Fruit fly (Drosophila melanogaster): ENCODE results near the gene pasha.

The pasha gene

DNA sequence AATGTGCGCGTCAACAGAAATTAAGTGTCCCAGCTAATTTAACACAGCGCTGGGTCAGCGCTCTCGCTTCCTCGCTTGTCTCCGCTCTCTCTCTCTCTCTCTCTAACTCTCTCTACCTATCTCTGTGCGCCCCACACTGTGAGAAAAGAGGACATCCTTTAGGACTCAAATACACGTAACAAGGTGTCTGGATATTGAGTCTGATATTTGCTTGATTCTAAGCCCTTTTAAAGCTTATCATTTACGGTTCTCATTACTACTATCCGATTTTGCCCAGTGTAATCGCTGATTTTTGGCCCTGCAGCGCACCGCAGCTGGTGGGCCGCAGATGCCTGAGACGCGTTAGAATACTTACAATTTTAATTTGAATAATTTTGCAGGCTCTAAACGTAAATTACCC, 18.7 kb downstream of the pasha start (continued):
- no peak for TF ChIP-seq Poxn (GFP tag; IDR thresholded peaks at IDR 0.05)
- peak; percentile 30 for TF ChIP-seq pho (GFP tag; optimal IDR thresholded peaks at IDR 0.05)
- TF ChIP-seq Sox100B (GFP tag; optimal IDR thresholded peaks at IDR 0.05), result no peak
- TF ChIP-seq Asciz (GFP tag; optimal IDR thresholded peaks at IDR 0.05), result no peak
- TF ChIP-seq CG34422 (GFP tag; IDR thresholded peaks at IDR 0.05), result no peak
- TF ChIP-seq wek (GFP tag; optimal IDR thresholded peaks at IDR 0.05), result no peak
- no peak for TF ChIP-seq Drgx (GFP tag; IDR thresholded peaks at IDR 0.05)
- no peak for TF ChIP-seq Gsc (GFP tag; IDR thresholded peaks at IDR 0.05)
- no peak for TF ChIP-seq H2.0 (GFP tag; IDR thresholded peaks at IDR 0.05)
- TF ChIP-seq slp2 (GFP tag; optimal IDR thresholded peaks at IDR 0.05), result no peak
- TF ChIP-seq BEAF-32 (GFP tag; optimal IDR thresholded peaks at IDR 0.05), result no peak
- TF ChIP-seq CG18619 (GFP tag; optimal IDR thresholded peaks at IDR 0.05), result peak; percentile 19
- TF ChIP-seq vfl (GFP tag; optimal IDR thresholded peaks at IDR 0.05), result peak; percentile 6
- no peak for TF ChIP-seq CG7357 (GFP tag; IDR thresholded peaks at IDR 0.05)
- peak; percentile 53 for TF ChIP-seq CG2678 (tag; optimal IDR thresholded peaks at IDR 0.05)
- TF ChIP-seq Scr (GFP tag; IDR thresholded peaks at IDR 0.05; ENCODE audit: partially characterized antibody), result no peak
- no peak for TF ChIP-seq CG13123 (GFP tag; optimal IDR thresholded peaks at IDR 0.05)
- TF ChIP-seq Oli (tag; optimal IDR thresholded peaks at IDR 0.05), result peak; percentile 14
- TF ChIP-seq zen (tag; optimal IDR thresholded peaks at IDR 0.05), result peak; percentile 7
- no peak for TF ChIP-seq CG4854 (GFP tag; optimal IDR thresholded peaks at IDR 0.05)
- peak; percentile 36 for TF ChIP-seq CG12659 (GFP tag; optimal IDR thresholded peaks at IDR 0.05)
- no peak for TF ChIP-seq ato (GFP tag; IDR thresholded peaks at IDR 0.05; ENCODE audit: partially characterized antibody)
- no peak for TF ChIP-seq CG10274 (GFP tag; optimal IDR thresholded peaks at IDR 0.05)
- TF ChIP-seq tx (GFP tag; optimal IDR thresholded peaks at IDR 0.05), result peak; percentile 2
- TF ChIP-seq tgo (GFP tag; IDR thresholded peaks at IDR 0.05), result peak; percentile 15; the same call in 1 of the 3 replicates
- peak; percentile 37 for TF ChIP-seq Fer3 (tag; optimal IDR thresholded peaks at IDR 0.05)
- no peak for TF ChIP-seq CG2202 (tag; optimal IDR thresholded peaks at IDR 0.05)
- TF ChIP-seq slou (GFP tag; optimal IDR thresholded peaks at IDR 0.05), result no peak
- TF ChIP-seq CG2875 (GFP tag; optimal IDR thresholded peaks at IDR 0.05), result no peak
- TF ChIP-seq Atf6 (GFP tag; IDR thresholded peaks at IDR 0.05), result peak; percentile 36; the same call in 1 of the 2 replicates
- 0 out of 2 replicates have a peak, but pooled peaks have one; percentile 24 for TF ChIP-seq Oaz (GFP tag; IDR thresholded peaks at IDR 0.05)
- peak; percentile 4 for TF ChIP-seq dmrt11E (tag; optimal IDR thresholded peaks at IDR 0.05)
- no peak for TF ChIP-seq da (GFP tag; optimal IDR thresholded peaks at IDR 0.05)
- peak; percentile 43 for TF ChIP-seq CG11504 (tag; optimal IDR thresholded peaks at IDR 0.05)
- TF ChIP-seq repo (GFP tag; optimal IDR thresholded peaks at IDR 0.05), result no peak
- TF ChIP-seq Usf (GFP tag; optimal IDR thresholded peaks at IDR 0.05), result no peak
- peak; percentile 23 for TF ChIP-seq pum (GFP tag; optimal IDR thresholded peaks at IDR 0.05)
- no peak for TF ChIP-seq CG15479 (GFP tag; optimal IDR thresholded peaks at IDR 0.05)
- TF ChIP-seq fru (optimal IDR thresholded peaks at IDR 0.05), result no peak
- peak; percentile 35 for TF ChIP-seq Hsf (GFP tag; optimal IDR thresholded peaks at IDR 0.05)
- no peak for TF ChIP-seq CG17829 (tag; optimal IDR thresholded peaks at IDR 0.05)
- no peak for TF ChIP-seq CG2199 (GFP tag; IDR thresholded peaks at IDR 0.05)
- 0 out of 2 replicates have a peak, but pooled peaks have one; percentile 30 for TF ChIP-seq ranshi (GFP tag; IDR thresholded peaks at IDR 0.05)
- no peak for TF ChIP-seq Doc3 (GFP tag; IDR thresholded peaks at IDR 0.05; ENCODE audit: partially characterized antibody)
- no peak for TF ChIP-seq CG18011 (GFP tag; optimal IDR thresholded peaks at IDR 0.05)
- TF ChIP-seq dm (GFP tag; optimal IDR thresholded peaks at IDR 0.05), result no peak
- TF ChIP-seq gem (tag; optimal IDR thresholded peaks at IDR 0.05), result peak; percentile 51
- peak; percentile 30 for TF ChIP-seq Antp (GFP tag; optimal IDR thresholded peaks at IDR 0.05)
- peak; percentile 70 for TF ChIP-seq sens (GFP tag)
- TF ChIP-seq CG42726 (GFP tag; IDR thresholded peaks at IDR 0.05; ENCODE audit: partially characterized antibody), result no peak
- TF ChIP-seq CG7745 (tag; optimal IDR thresholded peaks at IDR 0.05), result no peak
- peak; percentile 92 for TF ChIP-seq Ets65A (GFP tag)

Data from whole organism, embryonic.